Worm (Caenorhabditis elegans): ENCODE measurements around the gene rnp-9.

The rnp-9 gene

ce11 chrX:10141963-10142431 is 25.1 kb upstream of the rnp-9 start, which contains the start of gene oac-14 (continued):
- TF ChIP-seq lin-35 (GFP tag; optimal IDR thresholded peaks at IDR 0.05) (peak in 1 of 2 experiments; percentile 55), aha-1 (tag; optimal IDR thresholded peaks at IDR 0.05) (no peak), jun-1 (tag; optimal IDR thresholded peaks at IDR 0.05) (peak; percentile 31), swsn-7 (tag; optimal IDR thresholded peaks at IDR 0.05) (no peak), elt-2 (tag; optimal IDR thresholded peaks at IDR 0.05) (peak; percentile 99), snu-23 (GFP tag; optimal IDR thresholded peaks at IDR 0.05) (no peak)

ce11 chrX:10145011-10145410 is 22.1 kb upstream of the rnp-9 start:
- TF ChIP-seq hlh-17 (GFP tag; optimal IDR thresholded peaks at IDR 0.05; ENCODE audit: borderline replicate concordance) = no peak
- TF ChIP-seq ceh-90 (tag; optimal IDR thresholded peaks at IDR 0.05) = no peak
- TF ChIP-seq unc-98 (GFP tag; IDR thresholded peaks at IDR 0.05) = 0 out of 2 replicates have a peak, but pooled peaks have one; percentile 18
- no peak for TF ChIP-seq aly-2 (tag; optimal IDR thresholded peaks at IDR 0.05)
- TF ChIP-seq snu-23 (GFP tag; optimal IDR thresholded peaks at IDR 0.05) = peak; percentile 77
- peak; percentile 49 for TF ChIP-seq lir-3 (tag; optimal IDR thresholded peaks at IDR 0.05; ENCODE audit: poor library complexity)
- TF ChIP-seq unc-86 (tag; optimal IDR thresholded peaks at IDR 0.05) = peak; percentile 8
- peak; percentile 74 for TF ChIP-seq nhr-19 (GFP tag; conservative IDR thresholded peaks at IDR 0.05)
- peak; percentile 14 to 62 for TF ChIP-seq lin-35 (GFP tag; optimal IDR thresholded peaks at IDR 0.05)
- peak in 1 of 2 experiments; percentile 46 for TF ChIP-seq ztf-11 (tag; optimal IDR thresholded peaks at IDR 0.05)
- no peak for TF ChIP-seq nhr-76 (tag; optimal IDR thresholded peaks at IDR 0.05)
- no peak for TF ChIP-seq mef-2 (tag; optimal IDR thresholded peaks at IDR 0.05)
- no peak for TF ChIP-seq egl-27 (tag; optimal IDR thresholded peaks at IDR 0.05)
- no peak for TF ChIP-seq lin-15B (tag; optimal IDR thresholded peaks at IDR 0.05)
- peak; percentile 6 for TF ChIP-seq sox-4 (tag; optimal IDR thresholded peaks at IDR 0.05)
- peak; percentile 1 for TF ChIP-seq pax-3 (tag; optimal IDR thresholded peaks at IDR 0.05)
- peak; percentile 43 for TF ChIP-seq elt-2 (tag; optimal IDR thresholded peaks at IDR 0.05)
- peak; percentile 72 for TF ChIP-seq nhr-20 (tag; optimal IDR thresholded peaks at IDR 0.05)
- no peak for TF ChIP-seq alr-1 (tag; optimal IDR thresholded peaks at IDR 0.05; ENCODE audit: borderline replicate concordance)
- no peak for TF ChIP-seq ama-1 (optimal IDR thresholded peaks at IDR 0.05)
- TF ChIP-seq ceh-88 (GFP tag; IDR thresholded peaks at IDR 0.05) = peak; percentile 21; the same call in 1 of the 2 replicates
- TF ChIP-seq grh-1 (GFP tag; IDR thresholded peaks at IDR 0.05) = no peak
- TF ChIP-seq dpl-1 (GFP tag; optimal IDR thresholded peaks at IDR 0.05) = no peak
- TF ChIP-seq fkh-10 (GFP tag; optimal IDR thresholded peaks at IDR 0.05) = peak; percentile 11
- TF ChIP-seq jun-1 (tag; optimal IDR thresholded peaks at IDR 0.05) = peak; percentile 29
- TF ChIP-seq egl-13 (tag; optimal IDR thresholded peaks at IDR 0.05) = peak; percentile 59
- TF ChIP-seq lin-14 (GFP tag; optimal IDR thresholded peaks at IDR 0.05) = peak; percentile 71
- peak; percentile 60 for TF ChIP-seq xbp-1 (tag; optimal IDR thresholded peaks at IDR 0.05)
- no peak for TF ChIP-seq nhr-12 (tag; optimal IDR thresholded peaks at IDR 0.05)
- TF ChIP-seq nhr-90 (tag; optimal IDR thresholded peaks at IDR 0.05; ENCODE audit: poor library complexity) = peak; percentile 80
- TF ChIP-seq lsy-2 (tag; optimal IDR thresholded peaks at IDR 0.05) = peak; percentile 32 to 53
- TF ChIP-seq Y116A8C.19 (tag; optimal IDR thresholded peaks at IDR 0.05; ENCODE audit: borderline replicate concordance) = no peak
- peak; percentile 6 for TF ChIP-seq ceh-8 (GFP tag; optimal IDR thresholded peaks at IDR 0.05)
- TF ChIP-seq sup-37 (GFP tag; optimal IDR thresholded peaks at IDR 0.05) = peak; percentile 1
- no peak for TF ChIP-seq isw-1 (GFP tag; IDR thresholded peaks at IDR 0.05)
- TF ChIP-seq nhr-237 (tag; optimal IDR thresholded peaks at IDR 0.05) = no peak
- TF ChIP-seq ets-5 (GFP tag; IDR thresholded peaks at IDR 0.05) = no peak
- no peak for TF ChIP-seq nhr-11 (tag; optimal IDR thresholded peaks at IDR 0.05)
- TF ChIP-seq ztf-4 (tag; optimal IDR thresholded peaks at IDR 0.05) = no peak
- TF ChIP-seq pag-3 (tag; optimal IDR thresholded peaks at IDR 0.05; ENCODE audit: borderline replicate concordance, insufficient read depth) = no peak
- TF ChIP-seq mab-9 (GFP tag; IDR thresholded peaks at IDR 0.05) = no peak
- no peak for TF ChIP-seq aha-1 (tag; optimal IDR thresholded peaks at IDR 0.05)
- TF ChIP-seq nhr-77 (tag; optimal IDR thresholded peaks at IDR 0.05) = peak; percentile 34
- peak; percentile 72 for TF ChIP-seq nhr-85 (tag)
- no peak for TF ChIP-seq vab-15 (tag; optimal IDR thresholded peaks at IDR 0.05)
- no peak for TF ChIP-seq lin-13 (GFP tag; optimal IDR thresholded peaks at IDR 0.05)
- TF ChIP-seq fkh-8 (tag; optimal IDR thresholded peaks at IDR 0.05) = no peak
- no peak for TF ChIP-seq sptf-1 (tag; optimal IDR thresholded peaks at IDR 0.05)

Measured in whole organism, L1 larva.